Worm (Caenorhabditis elegans): ENCODE measurements around the gene cdc-25.4.

DNA sequence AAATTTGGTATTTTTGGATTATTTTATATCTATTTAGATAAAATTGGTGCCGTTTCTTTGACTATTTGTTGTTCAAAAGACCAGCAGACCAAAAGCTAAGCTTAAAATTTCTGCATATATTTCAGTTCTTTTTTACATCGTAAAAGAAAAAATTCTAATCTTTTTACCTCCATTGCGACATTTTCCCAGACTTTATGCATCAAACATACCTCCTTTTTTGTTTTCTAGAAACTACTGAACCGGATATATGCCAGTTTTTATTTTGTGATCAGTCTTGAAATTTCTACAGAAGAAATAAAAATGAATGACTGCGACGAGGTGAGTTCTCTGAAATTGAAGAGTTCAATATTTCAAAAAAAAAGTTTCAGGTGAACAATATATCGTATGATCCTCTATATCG, 5.3 kb upstream of the cdc-25.4 start, which contains the start of gene srb-6:
- no peak for TF ChIP-seq ces-1 (GFP tag; optimal IDR thresholded peaks at IDR 0.05)
- TF ChIP-seq daf-12 (tag; optimal IDR thresholded peaks at IDR 0.05): no peak
- no peak for TF ChIP-seq daf-19 (GFP tag; conservative IDR thresholded peaks at IDR 0.05)
- TF ChIP-seq aha-1 (tag): no peak
- TF ChIP-seq egl-43 (GFP tag; IDR thresholded peaks at IDR 0.05): no peak
- TF ChIP-seq ZK546.5 (tag; optimal IDR thresholded peaks at IDR 0.05): no peak

Measured in whole organism, L4 larva.